Fruit fly (Drosophila melanogaster) whole organism, prepupa: ENCODE results near the gene CG31861.

Source experiments
- Blimp-1 ChIP-seq: fragments of 200-800 bp; sonication (Bioruptor generic); optimal IDR thresholded peaks from 3 replicates; lab custom pipeline; 2017; ENCODE audit warnings: missing biosample characterization, missing genetic modification characterization, mild to moderate bottlenecking, moderate library complexity, missing genetic modification reagents
- CG10631 ChIP-seq: fragments of 200-800 bp; sonication (Bioruptor generic); optimal IDR thresholded peaks from 2 replicates; lab custom pipeline; 2016; ENCODE audit warnings: missing biosample characterization, missing genetic modification characterization
- CG10669 ChIP-seq: fragments of 200-800 bp; sonication (Bioruptor generic); optimal IDR thresholded peaks from 3 replicates; lab custom pipeline; 2018; ENCODE audit warnings: missing biosample characterization, mild to moderate bottlenecking, missing genetic modification characterization, moderate library complexity
- CG11294 ChIP-seq: fragments of 200-800 bp; sonication (Bioruptor generic); IDR thresholded peaks from 2 replicates; pipeline ENCODE4 v1.3.6; 2022; ENCODE audit warnings: missing biosample characterization, missing genetic modification characterization
- CG11762 ChIP-seq: fragments of 200-800 bp; sonication (Bioruptor generic); optimal IDR thresholded peaks from 3 replicates; lab custom pipeline; 2016; ENCODE audit warnings: missing biosample characterization, missing genetic modification characterization; ENCODE audit not compliant: insufficient read depth
- CG11902 ChIP-seq: fragments of 200-800 bp; sonication (Bioruptor generic); optimal IDR thresholded peaks from 3 replicates; lab custom pipeline; 2016; ENCODE audit warnings: missing biosample characterization, missing genetic modification characterization
- CG15336 ChIP-seq: fragments of 200-800 bp; sonication (Bioruptor generic); IDR thresholded peaks from 2 replicates; pipeline ENCODE4 v1.3.6; 2022; ENCODE audit warnings: missing biosample characterization, missing genetic modification characterization
- CG1621 ChIP-seq: fragments of 200-800 bp; sonication (Bioruptor generic); optimal IDR thresholded peaks from 3 replicates; lab custom pipeline; 2018; ENCODE audit warnings: missing biosample characterization, mild to moderate bottlenecking, missing genetic modification characterization
- CG16779 ChIP-seq: fragments of 200-800 bp; sonication (Bioruptor generic); optimal IDR thresholded peaks from 3 replicates; lab custom pipeline; 2017; ENCODE audit warnings: missing biosample characterization, mild to moderate bottlenecking, missing genetic modification characterization
- CG3032 ChIP-seq: fragments of 200-800 bp; optimal IDR thresholded peaks from 2 replicates; lab custom pipeline; 2019; ENCODE audit warnings: missing biosample characterization, mild to moderate bottlenecking, missing genetic modification characterization, moderate library complexity
- CG31627 ChIP-seq: fragments of 200-800 bp; sonication (Bioruptor generic); optimal IDR thresholded peaks from 3 replicates; lab custom pipeline; 2016; ENCODE audit warnings: missing biosample characterization, missing genetic modification characterization
- CG32006 ChIP-seq: fragments of 200-800 bp; sonication (Bioruptor generic); optimal IDR thresholded peaks from 3 replicates; lab custom pipeline; 2017; ENCODE audit warnings: missing biosample characterization, mild to moderate bottlenecking, missing genetic modification characterization
- CG3919 ChIP-seq: fragments of 200-800 bp; sonication (Bioruptor generic); optimal IDR thresholded peaks from 3 replicates; lab custom pipeline; 2016; ENCODE audit warnings: missing biosample characterization, missing genetic modification characterization
- CG6163 ChIP-seq: fragments of 200-800 bp; sonication (Bioruptor generic); IDR thresholded peaks from 3 replicates; pipeline ENCODE4 v1.3.6; 2022; ENCODE audit warnings: missing biosample characterization, missing genetic modification characterization
- CG6276 ChIP-seq: fragments of 200-800 bp; sonication (Bioruptor generic); optimal IDR thresholded peaks from 2 replicates; lab custom pipeline; 2017; ENCODE audit warnings: missing biosample characterization, mild to moderate bottlenecking, missing genetic modification characterization
- CG6808 ChIP-seq: fragments of 200-800 bp; sonication (Bioruptor generic); optimal IDR thresholded peaks from 3 replicates; lab custom pipeline; 2017; ENCODE audit warnings: missing biosample characterization, missing genetic modification characterization, mild to moderate bottlenecking, moderate library complexity, missing genetic modification reagents
- CG6854 ChIP-seq: fragments of 200-800 bp; sonication (Bioruptor generic); optimal IDR thresholded peaks from 2 replicates; lab custom pipeline; 2017; ENCODE audit warnings: missing biosample characterization, mild to moderate bottlenecking, missing genetic modification characterization
- CG7368 ChIP-seq: fragments of 200-800 bp; sonication (Bioruptor generic); optimal IDR thresholded peaks from 3 replicates; lab custom pipeline; 2016; ENCODE audit warnings: missing biosample characterization, missing genetic modification characterization
- CG8119 ChIP-seq: fragments of 200-800 bp; sonication (Bioruptor generic); IDR thresholded peaks from 3 replicates; pipeline ENCODE4 v1.3.6; 2022; ENCODE audit warnings: missing biosample characterization, missing genetic modification characterization
- CG9139 ChIP-seq: fragments of 200-800 bp; sonication (Bioruptor generic); optimal IDR thresholded peaks from 3 replicates; lab custom pipeline; 2017; ENCODE audit warnings: missing biosample characterization, mild to moderate bottlenecking, missing genetic modification characterization
- Eip75B ChIP-seq: fragments of 200-800 bp; sonication (Bioruptor generic); optimal IDR thresholded peaks from 3 replicates; lab custom pipeline; 2016; ENCODE audit warnings: missing biosample characterization, missing genetic modification characterization
- Eip93F ChIP-seq: fragments of 200-800 bp; sonication (Bioruptor generic); optimal IDR thresholded peaks from 2 replicates; lab custom pipeline; 2016; ENCODE audit warnings: missing biosample characterization, mild to moderate bottlenecking, missing genetic modification characterization
- Ets21C ChIP-seq: fragments of 200-800 bp; sonication (Bioruptor generic); optimal IDR thresholded peaks from 3 replicates; lab custom pipeline; 2016; ENCODE audit warnings: missing biosample characterization, missing genetic modification characterization
- Gug ChIP-seq: fragments of 200-800 bp; sonication (Bioruptor generic); IDR thresholded peaks from 2 replicates; pipeline ENCODE4 v1.3.6; 2022; ENCODE audit warnings: missing biosample characterization, missing genetic modification characterization
- Hr38 ChIP-seq: sonication (Bioruptor generic); optimal IDR thresholded peaks from 2 replicates; lab custom pipeline; 2016; ENCODE audit warnings: missing biosample characterization, missing genetic modification characterization
- Hr39 ChIP-seq: fragments of 200-800 bp; sonication (Bioruptor generic); optimal IDR thresholded peaks from 2 replicates; lab custom pipeline; 2016; ENCODE audit warnings: missing biosample characterization, missing genetic modification characterization
- Hr4 ChIP-seq: fragments of 200-800 bp; sonication (Bioruptor generic); optimal IDR thresholded peaks from 3 replicates; lab custom pipeline; 2016; ENCODE audit warnings: missing biosample characterization, missing genetic modification characterization
- Lpt ChIP-seq: fragments of 200-800 bp; sonication (Bioruptor generic); optimal IDR thresholded peaks from 3 replicates; lab custom pipeline; 2016; ENCODE audit warnings: missing biosample characterization, missing genetic modification characterization
- Met ChIP-seq: fragments of 200-800 bp; sonication (Bioruptor generic); optimal IDR thresholded peaks from 3 replicates; lab custom pipeline; 2016; ENCODE audit warnings: missing biosample characterization, missing genetic modification characterization
- OdsH ChIP-seq: fragments of 200-800 bp; sonication (Bioruptor generic); optimal IDR thresholded peaks from 3 replicates; lab custom pipeline; 2016; ENCODE audit warnings: missing biosample characterization, missing genetic modification characterization
- Smox ChIP-seq: fragments of 200-800 bp; sonication (Bioruptor generic); optimal IDR thresholded peaks from 3 replicates; lab custom pipeline; 2016; ENCODE audit warnings: missing biosample characterization, missing genetic modification characterization
- Sox102F ChIP-seq: fragments of 200-800 bp; sonication (Bioruptor generic); optimal IDR thresholded peaks from 2 replicates; lab custom pipeline; 2016; ENCODE audit warnings: missing biosample characterization, mild to moderate bottlenecking, missing genetic modification characterization
- Sox14 ChIP-seq: fragments of 200-800 bp; sonication (Bioruptor generic); optimal IDR thresholded peaks from 3 replicates; lab custom pipeline; 2016; ENCODE audit warnings: missing biosample characterization, missing genetic modification characterization
- Sox15 ChIP-seq: fragments of 200-800 bp; sonication (Bioruptor generic); optimal IDR thresholded peaks from 3 replicates; lab custom pipeline; 2016; ENCODE audit warnings: missing biosample characterization, missing genetic modification characterization
- achi ChIP-seq: fragments of 200-800 bp; sonication (Bioruptor generic); optimal IDR thresholded peaks from 3 replicates; lab custom pipeline; 2016; ENCODE audit warnings: missing biosample characterization, missing genetic modification characterization
- dac ChIP-seq: fragments of 200-800 bp; sonication (Bioruptor generic); optimal IDR thresholded peaks from 2 replicates; lab custom pipeline; 2017; ENCODE audit warnings: missing biosample characterization, mild to moderate bottlenecking, missing genetic modification characterization
- dsx ChIP-seq: fragments of 200-800 bp; optimal IDR thresholded peaks from 3 replicates; lab custom pipeline; 2019; ENCODE audit warnings: missing biosample characterization, mild to moderate bottlenecking, missing genetic modification characterization, moderate library complexity; ENCODE audit not compliant: poor library complexity, severe bottlenecking
- eg ChIP-seq: fragments of 200-800 bp; sonication (Bioruptor generic); IDR thresholded peaks from 3 replicates; pipeline ENCODE4 v1.3.6; 2022; ENCODE audit warnings: missing biosample characterization, missing genetic modification characterization
- esn ChIP-seq: fragments of 200-800 bp; sonication (Bioruptor generic); optimal IDR thresholded peaks from 2 replicates; lab custom pipeline; 2016; ENCODE audit warnings: missing biosample characterization, mild to moderate bottlenecking, missing genetic modification characterization, moderate library complexity
- fd59A ChIP-seq: fragments of 200-800 bp; sonication (Bioruptor generic); optimal IDR thresholded peaks from 2 replicates; lab custom pipeline; 2017; ENCODE audit warnings: missing biosample characterization, mild to moderate bottlenecking, missing genetic modification characterization, missing genetic modification reagents
- fd85E ChIP-seq: fragments of 200-800 bp; sonication (Bioruptor generic); optimal IDR thresholded peaks from 3 replicates; lab custom pipeline; 2016; ENCODE audit warnings: missing biosample characterization, missing genetic modification characterization
- fkh ChIP-seq: fragments of 200-800 bp; sonication (Bioruptor generic); optimal IDR thresholded peaks from 3 replicates; lab custom pipeline; 2017; ENCODE audit warnings: missing biosample characterization, mild to moderate bottlenecking, missing genetic modification characterization, moderate library complexity
- lz ChIP-seq: fragments of 200-800 bp; sonication (Bioruptor generic); optimal IDR thresholded peaks from 3 replicates; lab custom pipeline; 2016; ENCODE audit warnings: missing biosample characterization, missing genetic modification characterization
- salr ChIP-seq, 2 experiments: fragments of 200-800 bp; sonication (Bioruptor generic); optimal IDR thresholded peaks; 3 replicates each; lab custom pipeline; 2016 to 2018; ENCODE audit warnings: missing biosample characterization in 2 of 2, missing genetic modification characterization in 2 of 2, mild to moderate bottlenecking in 1 of 2
- spab ChIP-seq: fragments of 200-800 bp; sonication (Bioruptor generic); optimal IDR thresholded peaks from 2 replicates; lab custom pipeline; 2017; ENCODE audit warnings: missing biosample characterization, mild to moderate bottlenecking, missing genetic modification characterization, missing genetic modification reagents
- ss ChIP-seq, 2 experiments: fragments of 200-800 bp; sonication (Bioruptor generic); optimal IDR thresholded peaks; 2 replicates in 1 of 2; 3 replicates in 1 of 2; lab custom pipeline; 2017 to 2018; ENCODE audit warnings: mild to moderate bottlenecking in 2 of 2, missing biosample characterization in 2 of 2, missing genetic modification characterization in 2 of 2, moderate library complexity in 1 of 2
- vri ChIP-seq: fragments of 200-800 bp; sonication (Bioruptor generic); optimal IDR thresholded peaks from 3 replicates; lab custom pipeline; 2016; ENCODE audit warnings: missing biosample characterization, mild to moderate bottlenecking, missing genetic modification characterization

The CG31861 gene

dm6 chr2L:12177621-12178020 lies 16.1 kb downstream of the CG31861 start, which contains the start of gene atilla:
Gene atilla, minus strand, starts transcription at chr2L:12177886.
- TF ChIP-seq dac (GFP tag; lab: Kevin White, UChicago) (no peak), CG15336 (GFP tag; lab: Robert Waterston, UW) (peak; percentile 30; the same call in 1 of the 2 replicates), CG3032 (tag; lab: Kevin White, UChicago) (no peak), CG6808 (GFP tag; lab: Kevin White, UChicago) (no peak), Lpt (GFP tag; lab: Kevin White, UChicago) (no peak), CG11902 (GFP tag; lab: Kevin White, UChicago) (no peak), eg (GFP tag; lab: Robert Waterston, UW) (peak; percentile 17; the same call in 1 of the 3 replicates), Eip75B (GFP tag; lab: Kevin White, UChicago) (no peak), fkh (GFP tag; lab: Kevin White, UChicago) (peak; percentile 13)

DNA sequence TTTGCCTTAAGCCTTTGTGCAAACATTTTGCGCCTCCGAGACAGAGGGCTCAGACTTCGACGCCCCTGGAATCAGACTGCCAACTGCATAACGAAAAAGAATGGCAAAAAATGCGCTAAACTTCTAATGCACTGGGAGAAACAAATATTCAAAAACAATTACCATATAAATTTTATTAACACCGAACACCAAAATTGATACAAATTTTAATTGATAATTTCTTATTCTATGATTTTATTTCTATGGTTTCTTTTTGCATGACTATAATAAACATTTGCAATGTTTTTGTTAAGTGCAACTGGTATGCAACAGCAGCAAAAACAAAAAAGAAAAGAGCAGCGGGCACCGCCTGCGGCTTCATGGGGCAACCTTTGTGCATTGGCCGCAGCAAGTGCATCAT lies 31.4 kb downstream of the CG31861 start:
- TF ChIP-seq fd59A (GFP tag; lab: Kevin White, UChicago) (peak; percentile 2), CG9139 (GFP tag; lab: Kevin White, UChicago) (no peak), Sox14 (peak; percentile 44), Lpt (GFP tag; lab: Kevin White, UChicago) (no peak), dsx (GFP tag; lab: Kevin White, UChicago) (peak; percentile 35), vri (GFP tag; lab: Kevin White, UChicago) (peak; percentile 6), CG3919 (GFP tag; lab: Kevin White, UChicago) (no peak), CG3032 (tag; lab: Kevin White, UChicago) (peak; percentile 28), CG6808 (GFP tag; lab: Kevin White, UChicago) (no peak), lz (GFP tag; lab: Kevin White, UChicago) (peak; percentile 56), Sox102F (GFP tag; lab: Kevin White, UChicago) (peak; percentile 34), CG15336 (GFP tag; lab: Robert Waterston, UW) (0 out of 2 replicates have a peak, but pooled peaks have one; percentile 25), fd85E (GFP tag; lab: Kevin White, UChicago) (no peak), Hr4 (GFP tag; lab: Kevin White, UChicago) (no peak), CG7368 (GFP tag; lab: Kevin White, UChicago) (no peak), CG16779 (tag; lab: Kevin White, UChicago) (no peak), CG6163 (GFP tag; lab: Robert Waterston, UW) (0 out of 3 replicates have a peak, but pooled peaks have one; percentile 40), Met (GFP tag; lab: Kevin White, UChicago) (peak; percentile 53), spab (GFP tag; lab: Kevin White, UChicago) (peak; percentile 41), CG31627 (peak; percentile 24), eg (GFP tag; lab: Robert Waterston, UW) (no peak), CG11762 (no peak), Hr39 (peak; percentile 7), CG11294 (GFP tag; lab: Robert Waterston, UW) (no peak), CG10631 (GFP tag; lab: Kevin White, UChicago) (peak; percentile 56), Blimp-1 (GFP tag; lab: Kevin White, UChicago) (no peak), Sox15 (GFP tag; lab: Kevin White, UChicago) (no peak), dac (GFP tag; lab: Kevin White, UChicago) (no peak), CG6276 (GFP tag; lab: Kevin White, UChicago) (no peak), achi (GFP tag; lab: Kevin White, UChicago) (peak; percentile 14), Hr38 (GFP tag; lab: Kevin White, UChicago) (no peak), CG32006 (peak; percentile 29), Smox (peak; percentile 51), ss (GFP tag; optimal IDR thresholded peaks at IDR 0.05; lab: Kevin White, UChicago) (peak in 1 of 2 experiments; percentile 16), CG8119 (GFP tag; lab: Robert Waterston, UW) (no peak), Eip75B (GFP tag; lab: Kevin White, UChicago) (peak; percentile 35), OdsH (GFP tag; lab: Kevin White, UChicago) (peak; percentile 13), Ets21C (no peak), CG6854 (GFP tag; lab: Kevin White, UChicago) (no peak), Eip93F (GFP tag; lab: Kevin White, UChicago) (no peak), CG10669 (GFP tag; lab: Kevin White, UChicago) (peak; percentile 35), Gug (GFP tag; lab: Robert Waterston, UW) (no peak), fkh (GFP tag; lab: Kevin White, UChicago) (no peak), salr (GFP tag; optimal IDR thresholded peaks at IDR 0.05; lab: Kevin White, UChicago) (no peak), CG1621 (tag; lab: Kevin White, UChicago) (peak; percentile 7), esn (GFP tag; lab: Kevin White, UChicago) (peak; percentile 64)
